Fruit fly (Drosophila melanogaster) whole organism, pupa: ENCODE measurements around the gene CG12253.

Experiments
- CG12605 ChIP-seq: fragments of 200-800 bp; sonication (Bioruptor generic); IDR thresholded peaks from 2 replicates; pipeline ENCODE4 v1.3.6; 2022; ENCODE audit warnings: missing biosample characterization, missing genetic modification characterization
- CG13204 ChIP-seq: fragments of 200-800 bp; sonication (Bioruptor generic); optimal IDR thresholded peaks from 2 replicates; lab custom pipeline; 2018; ENCODE audit warnings: missing biosample characterization, mild to moderate bottlenecking, missing genetic modification characterization, moderate library complexity
- CG32121 ChIP-seq: fragments of 200-800 bp; sonication (Bioruptor generic); IDR thresholded peaks from 2 replicates; pipeline ENCODE4 v1.3.6; 2022; ENCODE audit warnings: missing biosample characterization, missing genetic modification characterization
- CG4496 ChIP-seq: fragments of 200-800 bp; sonication (Bioruptor generic); IDR thresholded peaks from 3 replicates; pipeline ENCODE4 v1.3.6; 2022; ENCODE audit warnings: missing biosample characterization, missing genetic modification characterization
- CG8159 ChIP-seq: fragments of 200-800 bp; sonication (Bioruptor generic); optimal IDR thresholded peaks from 3 replicates; lab custom pipeline; 2018; ENCODE audit warnings: missing biosample characterization, mild to moderate bottlenecking, missing genetic modification characterization, moderate library complexity
- CG9948 ChIP-seq: fragments of 200-800 bp; sonication (Bioruptor generic); optimal IDR thresholded peaks from 2 replicates; lab custom pipeline; 2018; ENCODE audit warnings: missing biosample characterization, mild to moderate bottlenecking, missing genetic modification characterization, moderate library complexity
- EcR ChIP-seq: fragments of 200-800 bp; sonication (Bioruptor generic); optimal IDR thresholded peaks from 3 replicates; lab custom pipeline; 2019; ENCODE audit warnings: missing biosample characterization, missing genetic modification characterization, mild to moderate bottlenecking, moderate library complexity, missing genetic modification reagents
- Pif1A ChIP-seq: fragments of 200-800 bp; sonication (Bioruptor generic); optimal IDR thresholded peaks from 3 replicates; lab custom pipeline; 2016; ENCODE audit warnings: missing biosample characterization, missing genetic modification characterization
- Pif1B ChIP-seq: fragments of 200-800 bp; sonication (Bioruptor generic); optimal IDR thresholded peaks from 3 replicates; lab custom pipeline; 2016; ENCODE audit warnings: missing biosample characterization, missing genetic modification characterization
- fd96Ca ChIP-seq: fragments of 200-800 bp; sonication (Bioruptor generic); IDR thresholded peaks from 3 replicates; pipeline ENCODE4 v1.3.6; 2022; ENCODE audit warnings: missing biosample characterization, missing genetic modification characterization

- TF ChIP-seq CG12605 (GFP tag; lab: Robert Waterston, UW) (no peak), CG4496 (GFP tag; lab: Robert Waterston, UW) (no peak; the same call in 2 of the 3 replicates), EcR (no peak), Pif1A (GFP tag; lab: Kevin White, UChicago) (no peak), CG8159 (tag; lab: Kevin White, UChicago) (no peak), fd96Ca (GFP tag; lab: Robert Waterston, UW) (no peak), Pif1B (GFP tag; lab: Kevin White, UChicago) (no peak), CG32121 (GFP tag; lab: Robert Waterston, UW) (no peak), CG13204 (no peak), CG9948 (no peak)
Observed at dm6 chr2L:10968009-10968383, 19.6 kb upstream of the CG12253 start.
